Worm (Caenorhabditis elegans) whole organism, mixed stage, embryonic: ENCODE results near the gene K03H6.1.
A peak's percentile ranks its signal among the peaks of the same experiment; 100 is the strongest.

ENCODE experiments used
- M03D4.4 ChIP-seq: sonication (generic microtip); optimal IDR thresholded peaks from 2 replicates; lab custom pipeline; 2017; ENCODE audit warnings: mild to moderate bottlenecking, missing genetic modification characterization, missing compliant biosample characterization
- bed-3 ChIP-seq: fragments of 200-800 bp; sonication (Bioruptor generic); optimal IDR thresholded peaks from 3 replicates; lab custom pipeline; 2018; ENCODE audit warnings: mild to moderate bottlenecking, missing genetic modification characterization, moderate library complexity, missing compliant biosample characterization
- blmp-1 ChIP-seq: fragments of 150-350 bp; optimal IDR thresholded peaks from 2 replicates; lab custom pipeline; 2014; ENCODE audit warnings: missing biosample characterization, missing genetic modification characterization
- ceh-39 ChIP-seq: fragments of 150-350 bp; optimal IDR thresholded peaks from 2 replicates; lab custom pipeline; 2014; ENCODE audit warnings: missing biosample characterization, missing genetic modification characterization
- ceh-43 ChIP-seq: fragments of 200-800 bp; sonication (Bioruptor generic); optimal IDR thresholded peaks from 2 replicates; lab custom pipeline; 2018; ENCODE audit warnings: mild to moderate bottlenecking, missing genetic modification characterization, moderate library complexity, missing compliant biosample characterization
- ceh-83 ChIP-seq: fragments of 200-800 bp; sonication (Bioruptor generic); optimal IDR thresholded peaks from 2 replicates; lab custom pipeline; 2018; ENCODE audit warnings: mild to moderate bottlenecking, missing genetic modification characterization, missing compliant biosample characterization
- ces-1 ChIP-seq: fragments of 150-350 bp; optimal IDR thresholded peaks from 2 replicates; lab custom pipeline; 2014; ENCODE audit warnings: missing biosample characterization, missing genetic modification reagents, missing genetic modification characterization
- cnd-1 ChIP-seq: fragments of 200-800 bp; sonication (Bioruptor generic); optimal IDR thresholded peaks from 2 replicates; lab custom pipeline; 2018; ENCODE audit warnings: mild to moderate bottlenecking, missing genetic modification characterization, missing compliant biosample characterization
- drap-1 ChIP-seq: fragments of 200-800 bp; sonication (Bioruptor generic); optimal IDR thresholded peaks from 3 replicates; lab custom pipeline; 2018; ENCODE audit warnings: mild to moderate bottlenecking, missing genetic modification characterization, missing compliant biosample characterization
- elt-1 ChIP-seq: sonication (generic microtip); optimal IDR thresholded peaks from 2 replicates; lab custom pipeline; 2017; ENCODE audit warnings: missing genetic modification characterization, mild to moderate bottlenecking, missing compliant biosample characterization, antibody characterized with exemption, moderate library complexity, borderline replicate concordance; ENCODE audit not compliant: insufficient read depth
- flh-1 ChIP-seq: fragments of 200-800 bp; sonication (Bioruptor generic); optimal IDR thresholded peaks from 2 replicates; lab custom pipeline; 2018; ENCODE audit warnings: mild to moderate bottlenecking, missing genetic modification characterization, moderate library complexity, missing compliant biosample characterization
- ham-2 ChIP-seq: fragments of 200-800 bp; sonication (Bioruptor generic); optimal IDR thresholded peaks from 2 replicates; lab custom pipeline; 2018; ENCODE audit warnings: mild to moderate bottlenecking, missing genetic modification characterization, missing compliant biosample characterization
- hlh-1 ChIP-seq: fragments of 150-350 bp; optimal IDR thresholded peaks from 2 replicates; lab custom pipeline; 2014; ENCODE audit warnings: missing biosample characterization, missing genetic modification reagents, missing genetic modification characterization
- lin-13 ChIP-seq: fragments of 150-350 bp; optimal IDR thresholded peaks from 2 replicates; lab custom pipeline; 2014; ENCODE audit warnings: missing biosample characterization, missing genetic modification characterization
- lin-32 ChIP-seq: fragments of 200-800 bp; sonication (Bioruptor generic); optimal IDR thresholded peaks from 2 replicates; lab custom pipeline; 2018; ENCODE audit warnings: mild to moderate bottlenecking, missing genetic modification characterization, missing compliant biosample characterization
- lsy-2 ChIP-seq: fragments of 150-350 bp; optimal IDR thresholded peaks from 2 replicates; lab custom pipeline; 2014; ENCODE audit warnings: missing biosample characterization, missing genetic modification characterization
- mab-5 ChIP-seq: fragments of 150-350 bp; optimal IDR thresholded peaks from 2 replicates; lab custom pipeline; 2014; ENCODE audit warnings: missing biosample characterization, missing genetic modification characterization
- mep-1 ChIP-seq: fragments of 150-350 bp; optimal IDR thresholded peaks from 2 replicates; lab custom pipeline; 2017; ENCODE audit warnings: missing biosample characterization, missing genetic modification reagents, missing genetic modification characterization, inconsistent platforms
- mls-2 ChIP-seq: sonication (generic microtip); optimal IDR thresholded peaks from 2 replicates; lab custom pipeline; 2016; ENCODE audit warnings: mild to moderate bottlenecking, missing genetic modification characterization, moderate library complexity, missing compliant biosample characterization
- nhr-12 ChIP-seq: fragments of 150-350 bp; optimal IDR thresholded peaks from 2 replicates; lab custom pipeline; 2014; ENCODE audit warnings: missing biosample characterization, missing genetic modification characterization
- nhr-2 ChIP-seq: fragments of 150-350 bp; optimal IDR thresholded peaks from 2 replicates; lab custom pipeline; 2014; ENCODE audit warnings: missing biosample characterization, missing genetic modification characterization
- nhr-28 ChIP-seq: fragments of 150-350 bp; optimal IDR thresholded peaks from 2 replicates; lab custom pipeline; 2014; ENCODE audit warnings: missing biosample characterization, missing genetic modification characterization
- nhr-76 ChIP-seq: sonication (generic microtip); optimal IDR thresholded peaks from 2 replicates; lab custom pipeline; 2017; ENCODE audit warnings: missing biosample characterization, missing genetic modification characterization
- pha-4 ChIP-seq: fragments of 150-350 bp; optimal IDR thresholded peaks from 2 replicates; lab custom pipeline; 2018; ENCODE audit warnings: missing biosample characterization, missing genetic modification reagents, missing genetic modification characterization
- sem-2 ChIP-seq: fragments of 200-800 bp; sonication (Bioruptor generic); optimal IDR thresholded peaks from 2 replicates; lab custom pipeline; 2018; ENCODE audit warnings: mild to moderate bottlenecking, missing genetic modification characterization, missing compliant biosample characterization
- snpc-4 ChIP-seq: fragments of 150-350 bp; optimal IDR thresholded peaks from 2 replicates; lab custom pipeline; 2014; ENCODE audit warnings: missing biosample characterization, missing genetic modification characterization
- sptf-1 ChIP-seq: sonication (generic microtip); optimal IDR thresholded peaks from 2 replicates; lab custom pipeline; 2017; ENCODE audit warnings: mild to moderate bottlenecking, missing genetic modification characterization, moderate library complexity, missing compliant biosample characterization
- tbx-8 ChIP-seq: fragments of 200-800 bp; sonication (Bioruptor generic); optimal IDR thresholded peaks from 2 replicates; lab custom pipeline; 2018; ENCODE audit warnings: mild to moderate bottlenecking, missing genetic modification characterization, moderate library complexity, missing compliant biosample characterization
- unc-39 ChIP-seq: fragments of 150-350 bp; optimal IDR thresholded peaks from 2 replicates; lab custom pipeline; 2014; ENCODE audit warnings: missing biosample characterization, missing genetic modification characterization
- unc-62 ChIP-seq: fragments of 150-350 bp; optimal IDR thresholded peaks from 2 replicates; lab custom pipeline; 2014; ENCODE audit warnings: missing biosample characterization, missing genetic modification reagents, missing genetic modification characterization
- zip-8 ChIP-seq: fragments of 150-350 bp; optimal IDR thresholded peaks from 2 replicates; lab custom pipeline; 2014; ENCODE audit warnings: missing biosample characterization, missing genetic modification characterization
- ztf-11 ChIP-seq: fragments of 150-350 bp; optimal IDR thresholded peaks from 2 replicates; lab custom pipeline; 2014; ENCODE audit warnings: missing biosample characterization, missing genetic modification characterization

The K03H6.1 gene

ce11 chrIV:1496679-1497033, 26.9 kb upstream of the K03H6.1 start:
- TF ChIP-seq sptf-1 (tag; lab: Kevin White, UChicago) (no peak), unc-39 (no peak), mab-5 (tag; lab: Kevin White, UChicago) (no peak), zip-8 (tag; lab: Kevin White, UChicago) (no peak), elt-1 (tag; lab: Kevin White, UChicago) (no peak), pha-4 (tag; lab: Kevin White, UChicago) (no peak), nhr-12 (tag; lab: Kevin White, UChicago) (no peak), M03D4.4 (tag; lab: Kevin White, UChicago) (no peak), ceh-39 (tag; lab: Kevin White, UChicago) (no peak), drap-1 (GFP tag; lab: Kevin White, UChicago) (no peak), ham-2 (GFP tag; lab: Kevin White, UChicago) (no peak), cnd-1 (tag; lab: Kevin White, UChicago) (no peak), lin-13 (no peak), nhr-76 (tag; lab: Kevin White, UChicago) (no peak), ztf-11 (tag; lab: Kevin White, UChicago) (no peak), ceh-43 (no peak)

- TF ChIP-seq pha-4 (tag; lab: Kevin White, UChicago) (no peak), mep-1 (tag; lab: Kevin White, UChicago) (peak; percentile 23), ces-1 (GFP tag; lab: Kevin White, UChicago) (peak; percentile 48)
These were observed 26.1 kb upstream of the K03H6.1 start, which contains the start of gene hxk-3 for ce11 chrIV:1497448-1497847. TSS of gene hxk-3 (plus strand) at chrIV:1497626.

ce11 chrIV:1510241-1510640, 13.3 kb upstream of the K03H6.1 start, which contains the start of gene txt-4:
TSS of gene txt-4 (plus strand) at chrIV:1510564.
- TF ChIP-seq ces-1 (GFP tag; lab: Kevin White, UChicago) (no peak), nhr-2 (tag; lab: Kevin White, UChicago) (no peak), tbx-8 (no peak), mls-2 (tag; lab: Kevin White, UChicago) (no peak), lin-13 (no peak), flh-1 (GFP tag; lab: Kevin White, UChicago) (no peak), zip-8 (tag; lab: Kevin White, UChicago) (no peak), cnd-1 (tag; lab: Kevin White, UChicago) (no peak)

ce11 chrIV:1512944-1513343, 10.6 kb upstream of the K03H6.1 start:
- TF ChIP-seq mab-5 (tag; lab: Kevin White, UChicago) (no peak), nhr-28 (no peak), lin-13 (no peak), ham-2 (GFP tag; lab: Kevin White, UChicago) (no peak), ceh-83 (no peak), bed-3 (GFP tag; lab: Kevin White, UChicago) (no peak), blmp-1 (tag; lab: Kevin White, UChicago) (no peak), lin-32 (GFP tag; lab: Kevin White, UChicago) (no peak), tbx-8 (no peak), nhr-12 (tag; lab: Kevin White, UChicago) (no peak), nhr-76 (tag; lab: Kevin White, UChicago) (no peak)

ce11 chrIV:1514415-1514814, 9.1 kb upstream of the K03H6.1 start:
- TF ChIP-seq bed-3 (GFP tag; lab: Kevin White, UChicago) (no peak), sem-2 (peak; percentile 22), mab-5 (tag; lab: Kevin White, UChicago) (no peak), cnd-1 (tag; lab: Kevin White, UChicago) (peak; percentile 41), ces-1 (GFP tag; lab: Kevin White, UChicago) (no peak), mls-2 (tag; lab: Kevin White, UChicago) (peak; percentile 12), lsy-2 (tag; lab: Kevin White, UChicago) (no peak), ham-2 (GFP tag; lab: Kevin White, UChicago) (peak; percentile 10), unc-39 (no peak)
- TF ChIP-seq, all 35 proteins: peak for 4

ce11 chrIV:1515891-1516290, 7.6 kb upstream of the K03H6.1 start:
- TF ChIP-seq nhr-2 (tag; lab: Kevin White, UChicago), result no peak
- no peak for TF ChIP-seq unc-62 (GFP tag; lab: Kevin White, UChicago)
- TF ChIP-seq drap-1 (GFP tag; lab: Kevin White, UChicago), result no peak
- TF ChIP-seq sptf-1 (tag; lab: Kevin White, UChicago), result no peak
- TF ChIP-seq unc-39, result no peak
- TF ChIP-seq pha-4 (tag; lab: Kevin White, UChicago), result no peak
- TF ChIP-seq ces-1 (GFP tag; lab: Kevin White, UChicago), result no peak
- TF ChIP-seq M03D4.4 (tag; lab: Kevin White, UChicago), result no peak
- TF ChIP-seq snpc-4 (tag; lab: Kevin White, UChicago), result no peak
- no peak for TF ChIP-seq ham-2 (GFP tag; lab: Kevin White, UChicago)
- TF ChIP-seq tbx-8, result no peak
- TF ChIP-seq nhr-28, result no peak
- no peak for TF ChIP-seq hlh-1 (tag; lab: Kevin White, UChicago)
- no peak for TF ChIP-seq mab-5 (tag; lab: Kevin White, UChicago)
